Worm (Caenorhabditis elegans) whole organism, L3 larva: ENCODE data around the gene srw-95.

Experiments
- ceh-16 ChIP-seq: sonication (generic microtip); optimal IDR thresholded peaks from 2 replicates; lab custom pipeline; 2017; ENCODE audit warnings: missing biosample characterization, missing genetic modification characterization
- hmg-11 ChIP-seq: sonication (generic microtip); optimal IDR thresholded peaks from 2 replicates; lab custom pipeline; 2016; ENCODE audit warnings: missing genetic modification characterization, missing compliant biosample characterization
- jun-1 ChIP-seq: fragments of 150-350 bp; optimal IDR thresholded peaks from 2 replicates; lab custom pipeline; 2014; ENCODE audit warnings: missing biosample characterization, missing genetic modification reagents, missing genetic modification characterization
- nhr-11 ChIP-seq: fragments of 150-350 bp; optimal IDR thresholded peaks from 2 replicates; lab custom pipeline; 2014; ENCODE audit warnings: missing biosample characterization, missing genetic modification characterization
- nhr-28 ChIP-seq: fragments of 150-350 bp; optimal IDR thresholded peaks from 2 replicates; lab custom pipeline; 2014; ENCODE audit warnings: missing biosample characterization, missing genetic modification characterization
- nhr-77 ChIP-seq: fragments of 150-350 bp; optimal IDR thresholded peaks from 2 replicates; lab custom pipeline; 2014; ENCODE audit warnings: missing biosample characterization, missing genetic modification characterization
- unc-62 ChIP-seq: fragments of 150-350 bp; sonication (generic microtip); optimal IDR thresholded peaks from 4 replicates; lab custom pipeline; 2014; ENCODE audit warnings: missing biosample characterization, missing genetic modification reagents, missing genetic modification characterization
- zag-1 ChIP-seq: fragments of 150-350 bp; optimal IDR thresholded peaks from 2 replicates; lab custom pipeline; 2014; ENCODE audit warnings: missing biosample characterization, missing genetic modification characterization

Gene srw-95

ce11 chrIV:4861449-4861848, 49.6 kb downstream of the srw-95 start, which contains the start of the genes Y17G9A.4 and str-173:
Gene Y17G9A.4, minus strand, starts transcription at chrIV:4861549.
Gene str-173, plus strand, starts transcription at chrIV:4861773.
- TF ChIP-seq nhr-11 (tag; lab: Kevin White, UChicago) (no peak), nhr-77 (tag; lab: Kevin White, UChicago) (no peak), jun-1 (tag; lab: Kevin White, UChicago) (no peak), ceh-16 (tag; lab: Kevin White, UChicago) (no peak), zag-1 (tag; lab: Kevin White, UChicago) (no peak), nhr-28 (tag; lab: Kevin White, UChicago) (no peak), hmg-11 (tag; lab: Kevin White, UChicago) (no peak), unc-62 (no peak)
